Worm (Caenorhabditis elegans) whole organism, midembryonic: ENCODE measurements around the gene fbxb-3.

Source experiments
- cog-1 ChIP-seq: sonication (generic microtip); optimal IDR thresholded peaks from 2 replicates; lab custom pipeline; 2016; ENCODE audit warnings: missing genetic modification characterization, missing compliant biosample characterization
- flt-1 ChIP-seq: fragments of 200-800 bp; sonication (Bioruptor generic); IDR thresholded peaks from 2 replicates; pipeline ENCODE4 v1.3.6; 2022; ENCODE audit warnings: missing genetic modification characterization, missing compliant biosample characterization
- klf-2 ChIP-seq: fragments of 200-800 bp; sonication (Bioruptor generic); conservative IDR thresholded peaks from 2 replicates; pipeline ENCODE4 v1.3.6; 2022; ENCODE audit warnings: missing genetic modification reagents, missing genetic modification characterization, missing compliant biosample characterization
- med-1 ChIP-seq: sonication (generic microtip); optimal IDR thresholded peaks from 2 replicates; lab custom pipeline; 2017; ENCODE audit warnings: missing genetic modification characterization, mild to moderate bottlenecking, missing compliant biosample characterization, antibody characterized with exemption, missing genetic modification reagents; ENCODE audit not compliant: insufficient read depth
- ref-1 ChIP-seq: fragments of 200-800 bp; sonication (Bioruptor generic); conservative IDR thresholded peaks from 2 replicates; pipeline ENCODE4 v1.3.6; 2022; ENCODE audit warnings: missing genetic modification reagents, missing genetic modification characterization, missing compliant biosample characterization
- ztf-23 ChIP-seq: fragments of 200-800 bp; sonication (Bioruptor generic); IDR thresholded peaks from 2 replicates; pipeline ENCODE4 v1.3.6; 2022; ENCODE audit warnings: missing genetic modification reagents, missing genetic modification characterization, missing compliant biosample characterization

DNA sequence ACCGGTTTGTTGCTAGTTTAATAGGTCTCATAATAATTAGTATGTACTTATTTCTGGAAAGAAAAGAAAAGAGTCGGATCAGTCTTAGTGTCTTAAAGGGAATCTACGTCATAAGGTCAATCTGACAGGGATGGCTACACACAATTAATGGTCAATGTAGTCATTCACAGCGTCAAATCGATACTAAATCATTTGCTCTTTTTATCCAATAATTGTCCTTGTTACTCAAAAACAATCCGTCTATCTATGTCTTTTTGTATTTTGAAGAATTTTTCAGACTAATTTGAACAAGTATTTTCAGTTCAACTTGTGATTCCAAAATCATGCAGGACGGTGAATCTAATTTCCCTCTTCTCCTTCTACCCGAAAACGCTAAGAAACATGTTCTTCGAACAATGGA is at the start of gene fbxb-3:
- no peak for TF ChIP-seq klf-2
- TF ChIP-seq ref-1 (GFP tag; lab: Robert Waterston, UW): no peak
- TF ChIP-seq ztf-23 (GFP tag; lab: Robert Waterston, UW): no peak
- no peak for TF ChIP-seq cog-1 (tag; lab: Kevin White, UChicago)
- no peak for TF ChIP-seq flt-1
- no peak for TF ChIP-seq med-1 (GFP tag; lab: Kevin White, UChicago)
